Worm (Caenorhabditis elegans) whole organism, young adult: Measurements from ENCODE around the gene srh-3.

Experiments
- B0019.2 ChIP-seq: fragments of 200-800 bp; sonication (Bioruptor generic); conservative IDR thresholded peaks from 2 replicates; pipeline ENCODE4 v1.3.6; 2022; ENCODE audit warnings: missing genetic modification reagents, missing genetic modification characterization, missing compliant biosample characterization
- C17E4.6 ChIP-seq: fragments of 200-800 bp; sonication (Bioruptor generic); IDR thresholded peaks from 2 replicates; pipeline ENCODE4 v1.3.6; 2022; ENCODE audit warnings: missing genetic modification reagents, missing genetic modification characterization, missing compliant biosample characterization
- F23B12.7 ChIP-seq: sonication (generic microtip); optimal IDR thresholded peaks from 2 replicates; lab custom pipeline; 2017; ENCODE audit warnings: missing genetic modification characterization, mild to moderate bottlenecking, missing compliant biosample characterization, antibody characterized with exemption, moderate library complexity; ENCODE audit not compliant: insufficient read depth
- F37B4.10 ChIP-seq: fragments of 200-800 bp; sonication (Bioruptor generic); IDR thresholded peaks from 2 replicates; pipeline ENCODE4 v1.3.6; 2022; ENCODE audit warnings: missing genetic modification characterization, missing compliant biosample characterization
- F39B2.1 ChIP-seq: fragments of 200-800 bp; sonication (Bioruptor generic); IDR thresholded peaks from 2 replicates; pipeline ENCODE4 v1.3.6; 2022; ENCODE audit warnings: missing genetic modification reagents, missing genetic modification characterization, missing compliant biosample characterization
- F57C9.4 ChIP-seq: sonication (generic microtip); optimal IDR thresholded peaks from 2 replicates; lab custom pipeline; 2017; ENCODE audit warnings: mild to moderate bottlenecking, missing genetic modification characterization, missing compliant biosample characterization
- K11D2.4 ChIP-seq: fragments of 200-800 bp; sonication (Bioruptor generic); IDR thresholded peaks from 2 replicates; pipeline ENCODE4 v1.3.6; 2022; ENCODE audit warnings: missing genetic modification reagents, missing genetic modification characterization, missing compliant biosample characterization
- Y67H2A.10 ChIP-seq: fragments of 200-800 bp; sonication (Bioruptor generic); conservative IDR thresholded peaks from 2 replicates; pipeline ENCODE4 v1.3.6; 2022; ENCODE audit warnings: missing genetic modification reagents, missing genetic modification characterization, missing compliant biosample characterization
- Y79H2A.3 ChIP-seq: fragments of 200-800 bp; sonication (Bioruptor generic); conservative IDR thresholded peaks from 2 replicates; pipeline ENCODE4 v1.3.6; 2022; ENCODE audit warnings: missing genetic modification reagents, missing genetic modification characterization, missing compliant biosample characterization
- ama-1 ChIP-seq, 3 experiments: fragments of 150-350 bp in 1 of 3; sonication (generic microtip) in 2 of 3; optimal IDR thresholded peaks; 2 replicates each; lab custom pipeline; 2014 to 2018; ENCODE audit warnings: missing biosample characterization in 2 of 3, missing genetic modification characterization in 2 of 3, missing genetic modification reagents in 2 of 3
- attf-3 ChIP-seq: fragments of 200-800 bp; sonication (Bioruptor generic); conservative IDR thresholded peaks from 2 replicates; pipeline ENCODE4 v1.3.6; 2022; ENCODE audit warnings: missing genetic modification reagents, missing genetic modification characterization, missing compliant biosample characterization
- bed-1 ChIP-seq: fragments of 200-800 bp; sonication (Bioruptor generic); IDR thresholded peaks from 2 replicates; pipeline ENCODE4 v1.3.6; 2022; ENCODE audit warnings: missing genetic modification reagents, missing genetic modification characterization, missing compliant biosample characterization
- ccch-3 ChIP-seq: fragments of 200-800 bp; sonication (Bioruptor generic); optimal IDR thresholded peaks from 2 replicates; lab custom pipeline; 2018; ENCODE audit warnings: mild to moderate bottlenecking, missing genetic modification characterization, missing compliant biosample characterization
- ceh-100 ChIP-seq: fragments of 200-800 bp; sonication (Bioruptor generic); IDR thresholded peaks from 2 replicates; pipeline ENCODE4 v1.3.6; 2022; ENCODE audit warnings: missing genetic modification reagents, missing genetic modification characterization, missing compliant biosample characterization
- ceh-79 ChIP-seq: sonication (generic microtip); optimal IDR thresholded peaks from 2 replicates; lab custom pipeline; 2017; ENCODE audit warnings: mild to moderate bottlenecking, missing genetic modification characterization, missing compliant biosample characterization
- ceh-91 ChIP-seq: fragments of 200-800 bp; sonication (Bioruptor generic); IDR thresholded peaks from 2 replicates; pipeline ENCODE4 v1.3.6; 2022; ENCODE audit warnings: missing genetic modification reagents, missing genetic modification characterization, missing compliant biosample characterization
- fkh-3 ChIP-seq: sonication (generic microtip); optimal IDR thresholded peaks from 2 replicates; lab custom pipeline; 2016; ENCODE audit warnings: mild to moderate bottlenecking, missing genetic modification characterization, missing compliant biosample characterization
- hlh-12 ChIP-seq: sonication (generic microtip); optimal IDR thresholded peaks from 2 replicates; lab custom pipeline; 2016; ENCODE audit warnings: missing genetic modification characterization, missing compliant biosample characterization
- hmg-20 ChIP-seq: fragments of 200-800 bp; sonication (Bioruptor generic); IDR thresholded peaks from 2 replicates; pipeline ENCODE4 v1.3.6; 2022; ENCODE audit warnings: missing genetic modification reagents, missing genetic modification characterization, missing compliant biosample characterization
- hsf-1 ChIP-seq: fragments of 200-800 bp; sonication (Bioruptor generic); IDR thresholded peaks from 2 replicates; pipeline ENCODE4 v1.3.6; 2022; ENCODE audit warnings: missing genetic modification reagents, missing genetic modification characterization, missing compliant biosample characterization
- lin-40 ChIP-seq: sonication (generic microtip); optimal IDR thresholded peaks from 2 replicates; lab custom pipeline; 2016; ENCODE audit warnings: missing genetic modification characterization, mild to moderate bottlenecking, missing compliant biosample characterization, missing genotype, missing genetic modification reagents
- lin-54 ChIP-seq: fragments of 200-800 bp; sonication (Bioruptor generic); optimal IDR thresholded peaks from 2 replicates; lab custom pipeline; 2018; ENCODE audit warnings: mild to moderate bottlenecking, missing genetic modification characterization, missing compliant biosample characterization
- lsl-1 ChIP-seq: fragments of 200-800 bp; sonication (Bioruptor generic); optimal IDR thresholded peaks from 2 replicates; lab custom pipeline; 2018; ENCODE audit warnings: mild to moderate bottlenecking, missing genetic modification characterization, moderate library complexity, missing compliant biosample characterization
- lsy-27 ChIP-seq: sonication (generic microtip); optimal IDR thresholded peaks from 2 replicates; lab custom pipeline; 2017; ENCODE audit warnings: missing genetic modification characterization, mild to moderate bottlenecking, missing compliant biosample characterization, antibody characterized with exemption, missing genotype, borderline replicate concordance; ENCODE audit not compliant: insufficient read depth
- mes-4 ChIP-seq: sonication (generic microtip); optimal IDR thresholded peaks from 2 replicates; lab custom pipeline; 2016; ENCODE audit warnings: missing genotype, missing genetic modification characterization, missing compliant biosample characterization
- nfya-2 ChIP-seq: fragments of 200-800 bp; sonication (Bioruptor generic); IDR thresholded peaks from 2 replicates; pipeline ENCODE4 v1.3.6; 2022; ENCODE audit warnings: missing genetic modification reagents, missing genetic modification characterization, missing compliant biosample characterization
- nfyb-1 ChIP-seq: fragments of 200-800 bp; sonication (Bioruptor generic); IDR thresholded peaks from 2 replicates; pipeline ENCODE4 v1.3.6; 2022; ENCODE audit warnings: missing genetic modification reagents, missing genetic modification characterization, missing compliant biosample characterization
- pbrm-1 ChIP-seq: fragments of 200-800 bp; sonication (Bioruptor generic); IDR thresholded peaks from 2 replicates; pipeline ENCODE4 v1.3.6; 2022; ENCODE audit warnings: missing genetic modification reagents, missing genetic modification characterization, missing compliant biosample characterization
- sea-2 ChIP-seq: fragments of 200-800 bp; sonication (Bioruptor generic); IDR thresholded peaks from 2 replicates; pipeline ENCODE4 v1.3.6; 2022; ENCODE audit warnings: missing genetic modification characterization, missing compliant biosample characterization
- snpc-1.3 ChIP-seq: sonication (generic microtip); optimal IDR thresholded peaks from 2 replicates; lab custom pipeline; 2017; ENCODE audit warnings: missing genetic modification characterization, mild to moderate bottlenecking, missing compliant biosample characterization, antibody characterized with exemption, moderate library complexity, missing genotype, missing genetic modification reagents; ENCODE audit not compliant: insufficient read depth
- somi-1 ChIP-seq: fragments of 200-800 bp; sonication (Bioruptor generic); optimal IDR thresholded peaks from 2 replicates; lab custom pipeline; 2018; ENCODE audit warnings: mild to moderate bottlenecking, missing genetic modification characterization, missing compliant biosample characterization
- unc-130 ChIP-seq: sonication (generic microtip); optimal IDR thresholded peaks from 2 replicates; lab custom pipeline; 2016; ENCODE audit warnings: missing genetic modification reagents, missing genetic modification characterization, missing compliant biosample characterization
- unc-62 ChIP-seq: fragments of 150-350 bp; optimal IDR thresholded peaks from 2 replicates; lab custom pipeline; 2014; ENCODE audit warnings: missing biosample characterization, missing genetic modification reagents, missing genetic modification characterization
- ztf-18 ChIP-seq: sonication (generic microtip); optimal IDR thresholded peaks from 2 replicates; lab custom pipeline; 2016; ENCODE audit warnings: missing genotype, mild to moderate bottlenecking, missing genetic modification characterization, missing compliant biosample characterization
- ztf-26 ChIP-seq: sonication (generic microtip); optimal IDR thresholded peaks from 2 replicates; lab custom pipeline; 2017; ENCODE audit warnings: missing genetic modification characterization, missing compliant biosample characterization

Gene srh-3

ce11 chrV:1718232-1718631 is 35.9 kb downstream of the srh-3 start:
- no peak for TF ChIP-seq hsf-1
- no peak for TF ChIP-seq fkh-3
- no peak for TF ChIP-seq ztf-26 (tag; lab: Kevin White, UChicago)
- no peak for TF ChIP-seq lin-54 (GFP tag; lab: Kevin White, UChicago)
- TF ChIP-seq Y67H2A.10 (GFP tag; lab: Robert Waterston, UW) = no peak
- no peak for TF ChIP-seq ccch-3
- TF ChIP-seq nfyb-1 (GFP tag; lab: Robert Waterston, UW) = no peak
- TF ChIP-seq F23B12.7 (tag; lab: Kevin White, UChicago) = no peak
- TF ChIP-seq lsl-1 (GFP tag; lab: Kevin White, UChicago) = no peak
- TF ChIP-seq F57C9.4 (tag; lab: Kevin White, UChicago) = no peak
- TF ChIP-seq mes-4 (tag; lab: Kevin White, UChicago) = no peak
- no peak for TF ChIP-seq F39B2.1 (GFP tag; lab: Robert Waterston, UW)
- TF ChIP-seq pbrm-1 (GFP tag; lab: Robert Waterston, UW) = no peak
- TF ChIP-seq ceh-79 = no peak
- TF ChIP-seq ceh-100 = no peak
- no peak for TF ChIP-seq snpc-1.3 (tag; lab: Kevin White, UChicago)
- TF ChIP-seq lin-40 = no peak
- TF ChIP-seq F37B4.10 (GFP tag; lab: Robert Waterston, UW) = no peak
- no peak for TF ChIP-seq nfya-2 (GFP tag; lab: Robert Waterston, UW)

- TF ChIP-seq F39B2.1 (GFP tag; lab: Robert Waterston, UW) (no peak), B0019.2 (no peak), ama-1 (optimal IDR thresholded peaks at IDR 0.05; lab: Kevin White, UChicago) (no peak), ama-1 (GFP tag; optimal IDR thresholded peaks at IDR 0.05; lab: Kevin White, UChicago) (no peak), C17E4.6 (GFP tag; lab: Robert Waterston, UW) (no peak), sea-2 (GFP tag; lab: Robert Waterston, UW) (no peak), ceh-91 (GFP tag; lab: Robert Waterston, UW) (no peak), lsy-27 (tag; lab: Kevin White, UChicago) (no peak), attf-3 (GFP tag; lab: Robert Waterston, UW) (no peak), unc-62 (GFP tag; lab: Kevin White, UChicago) (no peak), Y79H2A.3 (GFP tag; lab: Robert Waterston, UW) (no peak), unc-130 (GFP tag; lab: Kevin White, UChicago) (no peak)
- TF ChIP-seq, all 124 proteins: peak for 0
Observed at ce11 chrV:1719927-1720326, 37.5 kb downstream of the srh-3 start, which contains the start of gene srw-102. Gene srw-102, plus strand, starts transcription at chrV:1720227.

ce11 chrV:1721966-1722365 is 39.6 kb downstream of the srh-3 start, which contains the start of gene srw-101:
Gene srw-101, plus strand, starts transcription at chrV:1722266.
- no peak for TF ChIP-seq K11D2.4
- TF ChIP-seq hmg-20 (GFP tag; lab: Robert Waterston, UW) = no peak
- no peak for TF ChIP-seq somi-1 (GFP tag; lab: Kevin White, UChicago)
- TF ChIP-seq sea-2 (GFP tag; lab: Robert Waterston, UW) = no peak
- TF ChIP-seq bed-1 (GFP tag; lab: Robert Waterston, UW) = no peak
- no peak for TF ChIP-seq ceh-100
- TF ChIP-seq B0019.2 = no peak
- TF ChIP-seq ztf-18 (tag; lab: Kevin White, UChicago) = no peak
- TF ChIP-seq hlh-12 = no peak
- no peak for TF ChIP-seq nfyb-1 (GFP tag; lab: Robert Waterston, UW)
- TF ChIP-seq, all 124 proteins: peak for 0
